Fruit fly (Drosophila melanogaster) whole organism, embryonic: ENCODE results near the gene wap.
A peak's percentile ranks its signal among the peaks of the same experiment; 100 is the strongest.

ENCODE experiments used
- ATbp ChIP-seq: fragments of 200-800 bp; sonication (Bioruptor generic); optimal IDR thresholded peaks from 2 replicates; lab custom pipeline; 2017; ENCODE audit warnings: missing biosample characterization, mild to moderate bottlenecking, missing genetic modification characterization, missing genetic modification reagents
- Antp ChIP-seq: fragments of 200-800 bp; sonication (Bioruptor generic); optimal IDR thresholded peaks from 3 replicates; lab custom pipeline; 2016; ENCODE audit warnings: missing biosample characterization, missing genetic modification characterization
- CG10366 ChIP-seq: fragments of 200-800 bp; sonication (Bioruptor generic); IDR thresholded peaks from 2 replicates; pipeline ENCODE4 v1.3.6; 2022; ENCODE audit warnings: missing biosample characterization, missing genetic modification characterization
- CG11247 ChIP-seq: fragments of 200-800 bp; sonication (Bioruptor generic); IDR thresholded peaks from 2 replicates; pipeline ENCODE4 v1.3.6; 2022; ENCODE audit warnings: missing biosample characterization, missing genetic modification characterization
- CG11723 ChIP-seq: fragments of 200-800 bp; sonication (Bioruptor generic); optimal IDR thresholded peaks from 2 replicates; lab custom pipeline; 2017; ENCODE audit warnings: missing biosample characterization, mild to moderate bottlenecking, missing genetic modification characterization
- CG12155 ChIP-seq: fragments of 200-800 bp; sonication (Bioruptor generic); optimal IDR thresholded peaks from 3 replicates; lab custom pipeline; 2016; ENCODE audit warnings: missing biosample characterization, missing genetic modification characterization
- CG1233 ChIP-seq: fragments of 200-800 bp; sonication (Bioruptor generic); optimal IDR thresholded peaks from 4 replicates; lab custom pipeline; 2018; ENCODE audit warnings: missing biosample characterization, mild to moderate bottlenecking, missing genetic modification characterization
- CG12391 ChIP-seq: fragments of 200-800 bp; sonication (Bioruptor generic); optimal IDR thresholded peaks from 3 replicates; lab custom pipeline; 2018; ENCODE audit warnings: missing biosample characterization, mild to moderate bottlenecking, missing genetic modification characterization, moderate library complexity
- CG14441 ChIP-seq: fragments of 200-800 bp; sonication (Bioruptor generic); IDR thresholded peaks from 2 replicates; pipeline ENCODE4 v1.3.6; 2022; ENCODE audit warnings: missing biosample characterization, missing genetic modification characterization
- CG15601 ChIP-seq: fragments of 200-800 bp; sonication (Bioruptor generic); optimal IDR thresholded peaks from 3 replicates; lab custom pipeline; 2019; ENCODE audit warnings: missing biosample characterization, mild to moderate bottlenecking, missing genetic modification characterization, moderate library complexity
- CG1603 ChIP-seq: fragments of 200-800 bp; sonication (Bioruptor generic); optimal IDR thresholded peaks from 2 replicates; lab custom pipeline; 2019; ENCODE audit warnings: missing biosample characterization, mild to moderate bottlenecking, missing genetic modification characterization, moderate library complexity
- CG16779 ChIP-seq: fragments of 200-800 bp; sonication (Bioruptor generic); IDR thresholded peaks from 2 replicates; pipeline ENCODE4 v1.3.6; 2022; ENCODE audit warnings: missing biosample characterization, missing genetic modification characterization
- CG16863 ChIP-seq: fragments of 200-800 bp; sonication (Bioruptor generic); optimal IDR thresholded peaks from 3 replicates; lab custom pipeline; 2016; ENCODE audit warnings: missing biosample characterization, missing genetic modification characterization
- CG17612 ChIP-seq: fragments of 200-800 bp; sonication (Bioruptor generic); IDR thresholded peaks from 2 replicates; pipeline ENCODE4 v1.3.6; 2022; ENCODE audit warnings: missing biosample characterization, missing genetic modification characterization
- CG17802 ChIP-seq: fragments of 200-800 bp; sonication (Bioruptor generic); optimal IDR thresholded peaks from 2 replicates; lab custom pipeline; 2018; ENCODE audit warnings: missing biosample characterization, mild to moderate bottlenecking, missing genetic modification characterization, moderate library complexity
- CG31224 ChIP-seq: fragments of 200-800 bp; sonication (Bioruptor generic); IDR thresholded peaks from 2 replicates; pipeline ENCODE4 v1.3.6; 2022; ENCODE audit warnings: missing biosample characterization, missing genetic modification characterization
- CG32532 ChIP-seq: fragments of 200-800 bp; sonication (Bioruptor generic); IDR thresholded peaks from 2 replicates; pipeline ENCODE4 v1.3.6; 2022; ENCODE audit warnings: missing biosample characterization, missing genetic modification characterization
- CG32767 ChIP-seq: fragments of 200-800 bp; sonication (Bioruptor generic); IDR thresholded peaks from 2 replicates; pipeline ENCODE4 v1.3.6; 2022; ENCODE audit warnings: missing biosample characterization, missing genetic modification characterization
- CG33557 ChIP-seq: fragments of 200-800 bp; sonication (Bioruptor generic); optimal IDR thresholded peaks from 2 replicates; lab custom pipeline; 2019; ENCODE audit warnings: missing biosample characterization, mild to moderate bottlenecking, missing genetic modification characterization, moderate library complexity
- CG4360 ChIP-seq: fragments of 200-800 bp; sonication (Bioruptor generic); IDR thresholded peaks from 2 replicates; pipeline ENCODE4 v1.3.6; 2022; ENCODE audit warnings: missing biosample characterization, missing genetic modification characterization
- CG5953 ChIP-seq: fragments of 200-800 bp; sonication (Bioruptor generic); IDR thresholded peaks from 2 replicates; pipeline ENCODE4 v1.3.6; 2022; ENCODE audit warnings: missing biosample characterization, missing genetic modification characterization
- CG6689 ChIP-seq: fragments of 200-800 bp; sonication (Bioruptor generic); IDR thresholded peaks from 2 replicates; pipeline ENCODE4 v1.3.6; 2022; ENCODE audit warnings: missing biosample characterization, missing genetic modification characterization
- CG8924 ChIP-seq: fragments of 200-800 bp; optimal IDR thresholded peaks from 3 replicates; lab custom pipeline; 2019; ENCODE audit warnings: missing biosample characterization, mild to moderate bottlenecking, missing genetic modification characterization, moderate library complexity
- CG9876 ChIP-seq: fragments of 200-800 bp; sonication (Bioruptor generic); optimal IDR thresholded peaks from 2 replicates; lab custom pipeline; 2016; ENCODE audit warnings: missing biosample characterization, missing genetic modification characterization
- CTCF ChIP-seq: fragments of 200-800 bp; sonication (Bioruptor generic); optimal IDR thresholded peaks from 2 replicates; lab custom pipeline; 2017; ENCODE audit warnings: missing biosample characterization, mild to moderate bottlenecking, missing genetic modification characterization, moderate library complexity
- CkIIα-i1 ChIP-seq: fragments of 200-800 bp; sonication (Bioruptor generic); IDR thresholded peaks from 2 replicates; pipeline ENCODE4 v1.3.6; 2022; ENCODE audit warnings: missing biosample characterization, missing genetic modification characterization
- Dad ChIP-seq: fragments of 200-800 bp; sonication (Bioruptor generic); optimal IDR thresholded peaks from 3 replicates; lab custom pipeline; 2016; ENCODE audit warnings: missing biosample characterization, missing genetic modification characterization
- Fer3 ChIP-seq: fragments of 200-800 bp; sonication (Bioruptor generic); optimal IDR thresholded peaks from 2 replicates; lab custom pipeline; 2018; ENCODE audit warnings: missing biosample characterization, mild to moderate bottlenecking, missing genetic modification characterization, moderate library complexity
- HLHmδ ChIP-seq: fragments of 200-800 bp; sonication (Bioruptor generic); optimal IDR thresholded peaks from 2 replicates; lab custom pipeline; 2018; ENCODE audit warnings: missing biosample characterization, mild to moderate bottlenecking, missing genetic modification characterization, moderate library complexity
- Hr78 ChIP-seq, 2 experiments: fragments of 200-800 bp in 1 of 2; fragments of >200 bp in 1 of 2; sonication (Bioruptor generic) in 1 of 2; optimal IDR thresholded peaks; 2 replicates each; lab custom pipeline; 2017 to 2019; ENCODE audit warnings: missing biosample characterization in 2 of 2, missing genetic modification characterization in 2 of 2, mild to moderate bottlenecking in 1 of 2, moderate library complexity in 1 of 2
- Poxn ChIP-seq: fragments of 200-800 bp; sonication (Bioruptor generic); IDR thresholded peaks from 2 replicates; pipeline ENCODE4 v1.3.6; 2022; ENCODE audit warnings: missing biosample characterization, missing genetic modification characterization
- Side ChIP-seq: fragments of 200-800 bp; sonication (Bioruptor generic); optimal IDR thresholded peaks from 2 replicates; lab custom pipeline; 2016; ENCODE audit warnings: missing biosample characterization, missing genetic modification characterization
- al ChIP-seq: fragments of 200-800 bp; sonication (Bioruptor generic); IDR thresholded peaks from 2 replicates; pipeline ENCODE4 v1.3.6; 2022; ENCODE audit warnings: missing biosample characterization, missing genetic modification characterization
- ap ChIP-seq: fragments of 200-800 bp; sonication (Bioruptor generic); IDR thresholded peaks from 2 replicates; pipeline ENCODE4 v1.3.6; 2022; ENCODE audit warnings: missing biosample characterization, missing genetic modification characterization
- bbx ChIP-seq: fragments of 200-800 bp; sonication (Bioruptor generic); IDR thresholded peaks from 2 replicates; pipeline ENCODE4 v1.3.6; 2022; ENCODE audit warnings: missing biosample characterization, missing genetic modification characterization; ENCODE audit not compliant: partially characterized antibody
- bigmax ChIP-seq: fragments of 200-800 bp; sonication (Bioruptor generic); optimal IDR thresholded peaks from 2 replicates; lab custom pipeline; 2018; ENCODE audit warnings: missing biosample characterization, mild to moderate bottlenecking, missing genetic modification characterization
- bowl ChIP-seq: fragments of 200-800 bp; sonication (Bioruptor generic); IDR thresholded peaks from 2 replicates; pipeline ENCODE4 v1.3.6; 2022; ENCODE audit warnings: missing biosample characterization, missing genetic modification characterization
- br ChIP-seq: fragments of >200 bp; optimal IDR thresholded peaks from 2 replicates; lab custom pipeline; 2017
- chif ChIP-seq, 2 experiments: fragments of 200-800 bp; sonication (Bioruptor generic); optimal IDR thresholded peaks; 3 replicates each; lab custom pipeline; 2016; ENCODE audit warnings: missing biosample characterization in 2 of 2, missing genetic modification characterization in 2 of 2
- croc ChIP-seq: fragments of 200-800 bp; sonication (Bioruptor generic); conservative IDR thresholded peaks from 3 replicates; pipeline ENCODE4 v1.3.6; 2022; ENCODE audit warnings: missing biosample characterization, missing genetic modification characterization
- da ChIP-seq: fragments of 200-800 bp; sonication (Bioruptor generic); optimal IDR thresholded peaks from 2 replicates; lab custom pipeline; 2016; ENCODE audit warnings: missing biosample characterization, missing genetic modification characterization
- dimm ChIP-seq: fragments of 200-800 bp; sonication (Bioruptor generic); IDR thresholded peaks from 2 replicates; pipeline ENCODE4 v1.3.6; 2022; ENCODE audit warnings: missing biosample characterization, missing genetic modification characterization
- dmrt11E ChIP-seq: fragments of 200-800 bp; sonication (Bioruptor generic); optimal IDR thresholded peaks from 3 replicates; lab custom pipeline; 2018; ENCODE audit warnings: missing biosample characterization, mild to moderate bottlenecking, missing genetic modification characterization, moderate library complexity
- dpn ChIP-seq, 2 experiments: fragments of 200-800 bp; sonication (Bioruptor generic); optimal IDR thresholded peaks; 3 replicates each; lab custom pipeline; 2016; ENCODE audit warnings: missing biosample characterization in 2 of 2, missing genetic modification characterization in 2 of 2
- ems ChIP-seq: fragments of 200-800 bp; sonication (Bioruptor generic); optimal IDR thresholded peaks from 3 replicates; lab custom pipeline; 2016; ENCODE audit warnings: missing biosample characterization, missing genetic modification characterization
- gem ChIP-seq: fragments of 200-800 bp; sonication (Bioruptor generic); optimal IDR thresholded peaks from 2 replicates; lab custom pipeline; 2019; ENCODE audit warnings: missing biosample characterization, mild to moderate bottlenecking, missing genetic modification characterization, moderate library complexity
- nerfin-1 ChIP-seq: fragments of 200-800 bp; sonication (Bioruptor generic); optimal IDR thresholded peaks from 3 replicates; lab custom pipeline; 2019; ENCODE audit warnings: missing biosample characterization, mild to moderate bottlenecking, missing genetic modification characterization, moderate library complexity
- odd ChIP-seq: fragments of 200-800 bp; sonication (Bioruptor generic); optimal IDR thresholded peaks from 2 replicates; lab custom pipeline; 2017; ENCODE audit warnings: missing biosample characterization, mild to moderate bottlenecking, missing genetic modification characterization
- repo ChIP-seq: fragments of 200-800 bp; sonication (Bioruptor generic); optimal IDR thresholded peaks from 2 replicates; lab custom pipeline; 2016; ENCODE audit warnings: missing biosample characterization, missing genetic modification characterization
- sob ChIP-seq: fragments of 200-800 bp; sonication (Bioruptor generic); IDR thresholded peaks from 2 replicates; pipeline ENCODE4 v1.3.6; 2022; ENCODE audit warnings: missing biosample characterization, missing genetic modification characterization
- vnd ChIP-seq: fragments of 200-800 bp; sonication (Bioruptor generic); IDR thresholded peaks from 3 replicates; pipeline ENCODE4 v1.3.6; 2022; ENCODE audit warnings: missing biosample characterization, missing genetic modification characterization; ENCODE audit not compliant: partially characterized antibody
- wor ChIP-seq: fragments of 200-800 bp; sonication (Bioruptor generic); IDR thresholded peaks from 2 replicates; pipeline ENCODE4 v1.3.6; 2022; ENCODE audit warnings: missing biosample characterization, missing genetic modification characterization

The wap gene

DNA sequence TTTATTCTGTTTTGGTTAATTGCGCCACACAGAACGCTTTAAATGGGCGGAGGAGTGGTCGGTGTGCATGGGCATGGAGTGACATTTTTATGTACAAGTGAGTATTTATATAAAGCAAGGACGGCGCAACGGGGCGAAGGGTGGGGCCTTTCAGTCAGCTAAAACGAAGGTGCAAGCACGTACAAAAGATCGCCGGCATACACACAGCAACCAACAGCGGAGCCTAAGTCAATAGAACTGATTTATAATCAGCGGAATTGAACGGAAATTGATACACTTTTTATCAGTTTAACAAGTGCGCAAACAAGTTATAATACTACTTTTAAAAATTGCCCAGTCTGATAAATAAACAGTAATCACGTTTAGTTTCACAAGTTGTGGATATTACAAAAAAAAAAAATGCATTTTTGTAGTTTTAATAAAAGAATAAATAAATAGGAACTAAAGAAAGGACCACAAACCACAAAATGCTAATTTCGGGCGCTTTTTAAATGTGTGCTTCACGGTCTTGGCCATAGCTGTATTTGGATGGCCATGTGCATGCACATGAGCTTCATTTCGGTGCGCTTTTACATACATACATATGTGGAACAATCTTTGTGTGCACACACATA lies 24.1 kb upstream of the wap start (continued):
- TF ChIP-seq CG12391 = no peak
- TF ChIP-seq CG9876 = no peak
- no peak for TF ChIP-seq da (GFP tag; lab: Kevin White, UChicago)
- no peak for TF ChIP-seq CG4360 (GFP tag; lab: Robert Waterston, UW)
- TF ChIP-seq CG5953 (GFP tag; lab: Robert Waterston, UW) = no peak
- no peak; the same call in 1 of the 2 replicates for TF ChIP-seq CG10366
- no peak for TF ChIP-seq ems
- peak; percentile 52 for TF ChIP-seq gem (tag; lab: Kevin White, UChicago)
- no peak for TF ChIP-seq CTCF (GFP tag; lab: Kevin White, UChicago)
- TF ChIP-seq ATbp (GFP tag; lab: Kevin White, UChicago) = peak; percentile 31
- no peak for TF ChIP-seq bbx (GFP tag; lab: Robert Waterston, UW)
- no peak for TF ChIP-seq CG12155 (GFP tag; lab: Kevin White, UChicago)
- TF ChIP-seq wor (GFP tag; lab: Robert Waterston, UW) = no peak
- no peak for TF ChIP-seq CG16779
- TF ChIP-seq Dad (GFP tag; lab: Kevin White, UChicago) = no peak
- TF ChIP-seq sob (GFP tag; lab: Robert Waterston, UW) = no peak
- TF ChIP-seq br = no peak
- no peak for TF ChIP-seq chif (GFP tag; optimal IDR thresholded peaks at IDR 0.05; lab: Kevin White, UChicago)
- no peak for TF ChIP-seq CG1603
- TF ChIP-seq Antp (GFP tag; lab: Kevin White, UChicago) = no peak
- TF ChIP-seq CG11723 (GFP tag; lab: Kevin White, UChicago) = no peak
- TF ChIP-seq CG8924 (tag; lab: Kevin White, UChicago) = no peak
- TF ChIP-seq repo (GFP tag; lab: Kevin White, UChicago) = no peak
- TF ChIP-seq ap (GFP tag; lab: Robert Waterston, UW) = no peak
- TF ChIP-seq bowl = no peak
- TF ChIP-seq CG17802 (tag; lab: Kevin White, UChicago) = no peak
- TF ChIP-seq croc (GFP tag; lab: Robert Waterston, UW) = no peak
- no peak for TF ChIP-seq odd (GFP tag; lab: Kevin White, UChicago)
- no peak for TF ChIP-seq Side (GFP tag; lab: Kevin White, UChicago)
- TF ChIP-seq CG11247 (GFP tag; lab: Robert Waterston, UW) = no peak
- no peak for TF ChIP-seq CG32532 (GFP tag; lab: Robert Waterston, UW)
- TF ChIP-seq dpn (GFP tag; optimal IDR thresholded peaks at IDR 0.05; lab: Kevin White, UChicago) = peak in 1 of 2 experiments; percentile 9
- no peak for TF ChIP-seq CG31224 (GFP tag; lab: Robert Waterston, UW)
- TF ChIP-seq CG1233 = peak; percentile 2
- no peak for TF ChIP-seq Poxn
- TF ChIP-seq CG14441 (GFP tag; lab: Robert Waterston, UW) = no peak
- TF ChIP-seq CG17612 (GFP tag; lab: Robert Waterston, UW) = no peak
- 0 out of 2 replicates have a peak, but pooled peaks have one; percentile 19 for TF ChIP-seq CG6689 (GFP tag; lab: Robert Waterston, UW)
- TF ChIP-seq vnd = no peak
- no peak for TF ChIP-seq nerfin-1 (tag; lab: Kevin White, UChicago)
- TF ChIP-seq CG33557 (GFP tag; lab: Kevin White, UChicago) = no peak
- TF ChIP-seq CkIIα-i1 = no peak
- no peak for TF ChIP-seq CG32767
- TF ChIP-seq dmrt11E (tag; lab: Kevin White, UChicago) = no peak
- TF ChIP-seq al (GFP tag; lab: Robert Waterston, UW) = no peak
- no peak for TF ChIP-seq CG16863 (GFP tag; lab: Kevin White, UChicago)
- no peak for TF ChIP-seq dimm (GFP tag; lab: Robert Waterston, UW)
- TF ChIP-seq HLHmδ (GFP tag; lab: Kevin White, UChicago) = no peak
- no peak for TF ChIP-seq Hr78 (GFP tag; optimal IDR thresholded peaks at IDR 0.05; lab: Kevin White, UChicago)
- TF ChIP-seq bigmax (GFP tag; lab: Kevin White, UChicago) = no peak
- TF ChIP-seq Fer3 (tag; lab: Kevin White, UChicago) = no peak
- TF ChIP-seq CG15601 = peak; percentile 41
